Fruit fly (Drosophila melanogaster): ENCODE results near the gene Gr22d.

DNA sequence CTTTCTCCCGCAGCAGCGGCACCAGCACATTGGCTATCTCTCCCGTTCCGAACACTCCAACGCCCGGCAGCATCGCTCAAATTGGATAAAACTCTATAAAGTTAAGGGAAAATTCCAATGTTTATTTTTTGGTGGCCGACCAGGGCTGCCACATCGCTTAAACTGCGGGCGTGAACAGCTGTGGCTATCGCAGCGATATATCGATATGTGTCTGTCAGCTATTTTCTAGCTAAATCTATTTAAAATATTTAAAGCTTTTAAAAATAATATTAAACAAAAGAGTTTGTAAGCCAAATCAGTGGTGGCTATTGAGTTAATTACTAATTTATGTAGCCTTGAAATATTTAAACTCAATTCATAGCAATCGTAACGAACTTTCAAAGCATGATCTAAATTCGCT is 38.2 kb downstream of the Gr22d start, which contains the start of the genes CG17712 and CG17648:
- TF ChIP-seq row (GFP tag; IDR thresholded peaks at IDR 0.05) = peak; percentile 73
- TF ChIP-seq CG10267 (tag; optimal IDR thresholded peaks at IDR 0.05) = peak; percentile 2
- TF ChIP-seq shn (GFP tag; optimal IDR thresholded peaks at IDR 0.05) = no peak

All from whole organism, embryonic.